Worm (Caenorhabditis elegans): ENCODE measurements around the gene nhr-139.

DNA sequence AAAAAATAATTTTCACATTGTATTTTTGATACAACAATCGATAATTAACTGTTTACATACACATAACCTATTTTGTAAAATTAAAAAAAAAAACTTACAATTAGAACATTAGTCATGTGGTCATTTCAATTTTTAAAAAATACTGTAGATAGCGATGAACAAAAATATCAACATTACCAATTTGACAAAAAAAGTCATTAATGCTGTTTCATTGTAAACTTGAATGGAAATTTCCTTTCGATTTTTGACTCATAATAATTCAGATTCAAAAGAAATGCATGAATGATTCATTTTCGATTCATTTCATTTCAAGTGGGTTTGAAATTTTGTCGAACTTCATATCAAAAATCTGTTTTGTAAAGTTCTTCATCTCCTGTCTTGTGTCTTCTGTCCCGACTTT, 21.9 kb upstream of the nhr-139 start, which contains the start of gene C33G8.2:
- TF ChIP-seq ceh-88 (GFP tag; IDR thresholded peaks at IDR 0.05) (no peak), nhr-77 (tag; optimal IDR thresholded peaks at IDR 0.05) (no peak), ztf-11 (tag; optimal IDR thresholded peaks at IDR 0.05) (no peak), tbx-2 (tag; optimal IDR thresholded peaks at IDR 0.05) (no peak), vab-15 (tag; optimal IDR thresholded peaks at IDR 0.05) (no peak), isw-1 (GFP tag; IDR thresholded peaks at IDR 0.05) (no peak), zag-1 (tag; optimal IDR thresholded peaks at IDR 0.05) (no peak)
